Fruit fly (Drosophila melanogaster): ENCODE results near the gene CG32983.

CG32983 gene

DNA sequence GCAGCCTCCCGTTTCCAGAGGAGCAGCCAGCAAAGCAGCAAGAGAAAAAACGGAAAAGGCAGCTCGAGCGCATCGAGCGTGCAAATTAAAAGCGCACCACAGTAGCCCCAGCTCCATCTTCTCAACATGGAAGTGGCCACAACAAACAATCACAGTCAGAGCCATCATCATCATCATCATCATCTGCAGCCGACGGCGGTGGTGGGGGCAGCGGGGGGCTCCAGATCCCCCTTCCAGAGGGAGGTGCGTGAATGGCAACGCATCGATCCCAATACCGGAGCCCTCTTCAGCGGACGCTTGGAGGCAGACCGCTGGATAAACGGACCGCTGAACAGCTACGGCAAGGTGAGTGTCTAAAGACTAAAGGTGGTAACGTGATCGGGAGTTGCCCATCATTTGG is 50.1 kb downstream of the CG32983 start:
- TF ChIP-seq CG13204 (GFP tag; optimal IDR thresholded peaks at IDR 0.05) (peak; percentile 87), CG32121 (GFP tag; IDR thresholded peaks at IDR 0.05) (no peak)

All from whole organism, pupa.